Fruit fly (Drosophila melanogaster) whole organism, prepupa: Measurements from ENCODE around the gene Surf1.

Experiments used
- Blimp-1 ChIP-seq: fragments of 200-800 bp; sonication (Bioruptor generic); optimal IDR thresholded peaks from 3 replicates; lab custom pipeline; 2017; ENCODE audit warnings: missing biosample characterization, missing genetic modification characterization, mild to moderate bottlenecking, moderate library complexity, missing genetic modification reagents
- CG1621 ChIP-seq: fragments of 200-800 bp; sonication (Bioruptor generic); optimal IDR thresholded peaks from 3 replicates; lab custom pipeline; 2018; ENCODE audit warnings: missing biosample characterization, mild to moderate bottlenecking, missing genetic modification characterization
- CG34406 ChIP-seq: fragments of 200-800 bp; sonication (Bioruptor generic); optimal IDR thresholded peaks from 3 replicates; lab custom pipeline; 2016; ENCODE audit warnings: missing biosample characterization, missing genetic modification characterization
- CG4318 ChIP-seq: fragments of 200-800 bp; sonication (Bioruptor generic); optimal IDR thresholded peaks from 3 replicates; lab custom pipeline; 2017; ENCODE audit warnings: missing biosample characterization, mild to moderate bottlenecking, missing genetic modification characterization
- Hr39 ChIP-seq: fragments of 200-800 bp; sonication (Bioruptor generic); optimal IDR thresholded peaks from 2 replicates; lab custom pipeline; 2016; ENCODE audit warnings: missing biosample characterization, missing genetic modification characterization
- Lpt ChIP-seq: fragments of 200-800 bp; sonication (Bioruptor generic); optimal IDR thresholded peaks from 3 replicates; lab custom pipeline; 2016; ENCODE audit warnings: missing biosample characterization, missing genetic modification characterization
- OdsH ChIP-seq: fragments of 200-800 bp; sonication (Bioruptor generic); optimal IDR thresholded peaks from 3 replicates; lab custom pipeline; 2016; ENCODE audit warnings: missing biosample characterization, missing genetic modification characterization
- Sox102F ChIP-seq: fragments of 200-800 bp; sonication (Bioruptor generic); optimal IDR thresholded peaks from 2 replicates; lab custom pipeline; 2016; ENCODE audit warnings: missing biosample characterization, mild to moderate bottlenecking, missing genetic modification characterization
- Sox14 ChIP-seq: fragments of 200-800 bp; sonication (Bioruptor generic); optimal IDR thresholded peaks from 3 replicates; lab custom pipeline; 2016; ENCODE audit warnings: missing biosample characterization, missing genetic modification characterization
- salr ChIP-seq, 2 experiments: fragments of 200-800 bp; sonication (Bioruptor generic); optimal IDR thresholded peaks; 3 replicates each; lab custom pipeline; 2016 to 2018; ENCODE audit warnings: missing biosample characterization in 2 of 2, missing genetic modification characterization in 2 of 2, mild to moderate bottlenecking in 1 of 2
- spab ChIP-seq: fragments of 200-800 bp; sonication (Bioruptor generic); optimal IDR thresholded peaks from 2 replicates; lab custom pipeline; 2017; ENCODE audit warnings: missing biosample characterization, mild to moderate bottlenecking, missing genetic modification characterization, missing genetic modification reagents

DNA sequence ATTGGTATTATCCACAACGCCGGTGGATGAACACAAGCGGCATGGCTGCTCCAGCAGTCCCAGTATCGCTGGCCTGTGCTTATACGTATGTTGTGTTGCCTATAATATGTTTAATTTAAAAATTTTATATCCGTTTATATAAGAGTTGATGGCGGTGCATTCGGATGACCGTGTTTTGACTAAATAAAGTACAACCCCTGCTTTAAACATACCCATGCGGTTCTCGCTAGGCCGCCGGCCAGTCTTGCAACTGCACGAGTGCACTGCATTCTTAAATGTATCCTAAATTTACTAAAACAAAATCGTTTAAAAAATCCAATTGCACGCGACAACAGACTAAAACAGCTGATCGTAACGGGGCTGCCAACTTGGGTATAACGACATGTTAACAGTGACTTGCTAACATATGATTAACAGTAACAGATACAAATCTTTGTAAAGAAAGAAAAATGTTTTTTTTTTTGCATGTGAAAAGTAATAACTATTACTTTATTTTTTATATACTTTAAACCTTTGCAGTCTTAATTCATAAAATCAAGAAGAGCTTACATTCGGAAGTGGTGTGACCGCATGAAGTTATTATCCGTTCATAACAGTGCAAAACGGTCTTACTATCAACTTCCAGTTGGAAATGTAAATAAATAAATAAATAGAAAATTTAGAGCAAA, at the start of gene Surf1, which contains the start of gene Uqcc1:
- no peak for TF ChIP-seq OdsH (GFP tag; lab: Kevin White, UChicago)
- no peak for TF ChIP-seq Hr39 (GFP tag; lab: Kevin White, UChicago)
- TF ChIP-seq Sox14 (GFP tag; lab: Kevin White, UChicago), result no peak
- TF ChIP-seq Lpt (GFP tag; lab: Kevin White, UChicago), result no peak
- TF ChIP-seq spab (GFP tag; lab: Kevin White, UChicago), result no peak
- no peak for TF ChIP-seq Blimp-1 (GFP tag; lab: Kevin White, UChicago)
- no peak for TF ChIP-seq CG34406
- no peak for TF ChIP-seq CG1621 (tag; lab: Kevin White, UChicago)
- no peak for TF ChIP-seq CG4318 (GFP tag; lab: Kevin White, UChicago)
- TF ChIP-seq Sox102F (GFP tag; lab: Kevin White, UChicago), result no peak
- no peak for TF ChIP-seq salr (GFP tag; optimal IDR thresholded peaks at IDR 0.05; lab: Kevin White, UChicago)
